Worm (Caenorhabditis elegans) whole organism, L4 larva: Measurements from ENCODE around the gene T09A5.15.

ENCODE experiments used
- lin-39 ChIP-seq: fragments of 150-350 bp; optimal IDR thresholded peaks from 2 replicates; lab custom pipeline; 2014; ENCODE audit warnings: missing biosample characterization, missing genetic modification reagents, missing genetic modification characterization
- nhr-28 ChIP-seq: fragments of 150-350 bp; optimal IDR thresholded peaks from 2 replicates; lab custom pipeline; 2014; ENCODE audit warnings: missing biosample characterization, missing genetic modification characterization
- pqm-1 ChIP-seq: sonication (generic microtip); optimal IDR thresholded peaks from 2 replicates; lab custom pipeline; 2017; ENCODE audit warnings: missing biosample characterization, missing genetic modification characterization
- skn-1 ChIP-seq: fragments of 150-350 bp; optimal IDR thresholded peaks from 2 replicates; lab custom pipeline; 2014; ENCODE audit warnings: missing biosample characterization, missing genetic modification characterization
- ztf-7 ChIP-seq: fragments of 150-350 bp; optimal IDR thresholded peaks from 2 replicates; lab custom pipeline; 2014; ENCODE audit warnings: missing biosample characterization, missing genetic modification characterization

ce11 chrII:7850575-7850974 is 7.2 kb upstream of the T09A5.15 start:
- TF ChIP-seq lin-39 (tag; lab: Kevin White, UChicago), result no peak
- no peak for TF ChIP-seq ztf-7 (tag; lab: Kevin White, UChicago)
- TF ChIP-seq skn-1 (tag; lab: Kevin White, UChicago), result no peak
- TF ChIP-seq nhr-28 (tag; lab: Kevin White, UChicago), result no peak
- TF ChIP-seq pqm-1 (tag; lab: Kevin White, UChicago), result no peak
